Fruit fly (Drosophila melanogaster) whole organism, embryonic: ENCODE data around the gene Chrac-14.

Experiments used
- Antp ChIP-seq: fragments of 200-800 bp; sonication (Bioruptor generic); optimal IDR thresholded peaks from 3 replicates; lab custom pipeline; 2016; ENCODE audit warnings: missing biosample characterization, missing genetic modification characterization
- Awh ChIP-seq: fragments of 200-800 bp; sonication (Bioruptor generic); IDR thresholded peaks from 2 replicates; pipeline ENCODE4, ENCODE4 v1.3.6; 2022; ENCODE audit warnings: missing biosample characterization, missing genetic modification characterization
- CG10543 ChIP-seq: fragments of 200-800 bp; sonication (Bioruptor generic); optimal IDR thresholded peaks from 3 replicates; lab custom pipeline; 2017; ENCODE audit warnings: missing biosample characterization, mild to moderate bottlenecking, missing genetic modification characterization, moderate library complexity
- CG12155 ChIP-seq: fragments of 200-800 bp; sonication (Bioruptor generic); optimal IDR thresholded peaks from 3 replicates; lab custom pipeline; 2016; ENCODE audit warnings: missing biosample characterization, missing genetic modification characterization
- CG12219 ChIP-seq: fragments of 200-800 bp; sonication (Bioruptor generic); optimal IDR thresholded peaks from 3 replicates; lab custom pipeline; 2018; ENCODE audit warnings: missing biosample characterization, mild to moderate bottlenecking, missing genetic modification characterization
- CG12299 ChIP-seq: fragments of 200-800 bp; sonication (Bioruptor generic); optimal IDR thresholded peaks from 2 replicates; lab custom pipeline; 2018; ENCODE audit warnings: missing biosample characterization, mild to moderate bottlenecking, missing genetic modification characterization
- CG16779 ChIP-seq: fragments of 200-800 bp; sonication (Bioruptor generic); IDR thresholded peaks from 2 replicates; pipeline ENCODE4 v1.3.6; 2022; ENCODE audit warnings: missing biosample characterization, missing genetic modification characterization
- CG3163 ChIP-seq: fragments of 200-800 bp; sonication (Bioruptor generic); optimal IDR thresholded peaks from 3 replicates; lab custom pipeline; 2016; ENCODE audit warnings: missing biosample characterization, missing genetic modification characterization
- CG33557 ChIP-seq: fragments of 200-800 bp; sonication (Bioruptor generic); optimal IDR thresholded peaks from 2 replicates; lab custom pipeline; 2019; ENCODE audit warnings: missing biosample characterization, mild to moderate bottlenecking, missing genetic modification characterization, moderate library complexity
- CG34422 ChIP-seq: fragments of 200-800 bp; sonication (Bioruptor generic); IDR thresholded peaks from 3 replicates; pipeline ENCODE4 v1.3.6; 2022; ENCODE audit warnings: missing biosample characterization, missing genetic modification characterization
- CG4282 ChIP-seq: fragments of 200-800 bp; sonication (Bioruptor generic); optimal IDR thresholded peaks from 2 replicates; lab custom pipeline; 2016; ENCODE audit warnings: missing biosample characterization, missing genetic modification characterization
- CG7372 ChIP-seq: fragments of 200-800 bp; sonication (Bioruptor generic); IDR thresholded peaks from 2 replicates; pipeline ENCODE4 v1.3.6; 2022; ENCODE audit warnings: missing biosample characterization, missing genetic modification characterization
- CG7745 ChIP-seq: fragments of 200-800 bp; sonication (Bioruptor generic); optimal IDR thresholded peaks from 2 replicates; lab custom pipeline; 2018; ENCODE audit warnings: missing biosample characterization, mild to moderate bottlenecking, missing genetic modification characterization, moderate library complexity
- CG7786 ChIP-seq: fragments of 200-800 bp; sonication (Bioruptor generic); optimal IDR thresholded peaks from 2 replicates; lab custom pipeline; 2016; ENCODE audit warnings: missing biosample characterization, missing genetic modification characterization
- CG7928 ChIP-seq: fragments of 200-800 bp; sonication (Bioruptor generic); optimal IDR thresholded peaks from 2 replicates; lab custom pipeline; 2017; ENCODE audit warnings: missing biosample characterization, mild to moderate bottlenecking, missing genetic modification characterization
- CG9727 ChIP-seq: fragments of 200-800 bp; sonication (Bioruptor generic); optimal IDR thresholded peaks from 3 replicates; lab custom pipeline; 2017; ENCODE audit warnings: missing biosample characterization, mild to moderate bottlenecking, missing genetic modification characterization
- CG9932 ChIP-seq: fragments of 200-800 bp; sonication (Bioruptor generic); IDR thresholded peaks from 2 replicates; pipeline ENCODE4 v1.3.6; 2022; ENCODE audit warnings: missing biosample characterization, missing genetic modification characterization
- Camta ChIP-seq: fragments of 200-800 bp; sonication (Bioruptor generic); optimal IDR thresholded peaks from 2 replicates; lab custom pipeline; 2016; ENCODE audit warnings: missing biosample characterization, missing genetic modification characterization
- Dbx ChIP-seq: fragments of 200-800 bp; sonication (Bioruptor generic); IDR thresholded peaks from 3 replicates; pipeline ENCODE4 v1.3.6; 2022; ENCODE audit warnings: missing biosample characterization, missing genetic modification characterization
- Dfd ChIP-seq, 2 experiments: fragments of >200 bp; optimal IDR thresholded peaks; 2 replicates each; lab custom pipeline; 2017; ENCODE audit warnings: missing biosample characterization in 2 of 2, missing genetic modification characterization in 2 of 2
- Dip3 ChIP-seq: fragments of 200-800 bp; sonication (Bioruptor generic); optimal IDR thresholded peaks from 3 replicates; lab custom pipeline; 2016; ENCODE audit warnings: missing biosample characterization, missing genetic modification characterization
- Fer3 ChIP-seq: fragments of 200-800 bp; sonication (Bioruptor generic); optimal IDR thresholded peaks from 2 replicates; lab custom pipeline; 2018; ENCODE audit warnings: missing biosample characterization, mild to moderate bottlenecking, missing genetic modification characterization, moderate library complexity
- GATAe ChIP-seq: fragments of 200-800 bp; sonication (Bioruptor generic); conservative IDR thresholded peaks from 2 replicates; pipeline ENCODE4 v1.3.6; 2022; ENCODE audit warnings: missing biosample characterization, missing genetic modification characterization
- HLH3B ChIP-seq: fragments of 200-800 bp; sonication (Bioruptor generic); IDR thresholded peaks from 2 replicates; pipeline ENCODE4 v1.3.6; 2022; ENCODE audit warnings: missing biosample characterization, missing genetic modification characterization
- HLH54F ChIP-seq: fragments of 200-800 bp; sonication (Bioruptor generic); optimal IDR thresholded peaks from 3 replicates; lab custom pipeline; 2016; ENCODE audit warnings: missing biosample characterization, missing genetic modification characterization
- HLHmδ ChIP-seq: fragments of 200-800 bp; sonication (Bioruptor generic); optimal IDR thresholded peaks from 2 replicates; lab custom pipeline; 2018; ENCODE audit warnings: missing biosample characterization, mild to moderate bottlenecking, missing genetic modification characterization, moderate library complexity
- Lim3 ChIP-seq: fragments of 200-800 bp; sonication (Bioruptor generic); IDR thresholded peaks from 2 replicates; pipeline ENCODE4 v1.3.6; 2022; ENCODE audit warnings: missing biosample characterization, missing genetic modification characterization
- Max ChIP-seq: fragments of 200-800 bp; sonication (Bioruptor generic); optimal IDR thresholded peaks from 2 replicates; lab custom pipeline; 2016; ENCODE audit warnings: missing biosample characterization, mild to moderate bottlenecking, missing genetic modification characterization
- PHDP ChIP-seq: fragments of 200-800 bp; sonication (Bioruptor generic); optimal IDR thresholded peaks from 3 replicates; lab custom pipeline; 2018; ENCODE audit warnings: missing biosample characterization, mild to moderate bottlenecking, missing genetic modification characterization, moderate library complexity
- Sox100B ChIP-seq: fragments of 200-800 bp; sonication (Bioruptor generic); optimal IDR thresholded peaks from 3 replicates; lab custom pipeline; 2018; ENCODE audit warnings: missing biosample characterization, mild to moderate bottlenecking, missing genetic modification characterization
- Vsx1 ChIP-seq: fragments of 200-800 bp; sonication (Bioruptor generic); optimal IDR thresholded peaks from 2 replicates; lab custom pipeline; 2017; ENCODE audit warnings: missing biosample characterization, mild to moderate bottlenecking, missing genetic modification characterization, missing genetic modification reagents
- ap ChIP-seq: fragments of 200-800 bp; sonication (Bioruptor generic); IDR thresholded peaks from 2 replicates; pipeline ENCODE4 v1.3.6; 2022; ENCODE audit warnings: missing biosample characterization, missing genetic modification characterization
- cato ChIP-seq: fragments of 200-800 bp; sonication (Bioruptor generic); optimal IDR thresholded peaks from 2 replicates; lab custom pipeline; 2016; ENCODE audit warnings: missing biosample characterization, missing genetic modification characterization, borderline replicate concordance
- chinmo ChIP-seq: fragments of 200-800 bp; sonication (Bioruptor generic); IDR thresholded peaks from 4 replicates; pipeline ENCODE4 v1.3.6; 2022; ENCODE audit warnings: missing biosample characterization, missing genetic modification characterization; ENCODE audit not compliant: partially characterized antibody
- da ChIP-seq: fragments of 200-800 bp; sonication (Bioruptor generic); optimal IDR thresholded peaks from 2 replicates; lab custom pipeline; 2016; ENCODE audit warnings: missing biosample characterization, missing genetic modification characterization
- dm ChIP-seq: fragments of 200-800 bp; sonication (Bioruptor generic); optimal IDR thresholded peaks from 3 replicates; lab custom pipeline; 2016; ENCODE audit warnings: missing biosample characterization, missing genetic modification characterization
- emc ChIP-seq: fragments of 200-800 bp; sonication (Bioruptor generic); optimal IDR thresholded peaks from 2 replicates; lab custom pipeline; 2016; ENCODE audit warnings: missing biosample characterization, missing genetic modification characterization
- fd64A ChIP-seq: fragments of 200-800 bp; sonication (Bioruptor generic); optimal IDR thresholded peaks from 3 replicates; lab custom pipeline; 2018; ENCODE audit warnings: missing biosample characterization, mild to moderate bottlenecking, missing genetic modification characterization
- fu2 ChIP-seq: fragments of 200-800 bp; sonication (Bioruptor generic); optimal IDR thresholded peaks from 2 replicates; lab custom pipeline; 2016; ENCODE audit warnings: missing biosample characterization, missing genetic modification characterization
- ind ChIP-seq: fragments of 200-800 bp; sonication (Bioruptor generic); optimal IDR thresholded peaks from 3 replicates; lab custom pipeline; 2016; ENCODE audit warnings: missing biosample characterization, missing genetic modification characterization
- inv ChIP-seq: fragments of 200-800 bp; sonication (Bioruptor generic); IDR thresholded peaks from 2 replicates; pipeline ENCODE4 v1.3.6; 2022; ENCODE audit warnings: missing biosample characterization, missing genetic modification characterization; ENCODE audit not compliant: partially characterized antibody
- jumu ChIP-seq: fragments of 200-800 bp; sonication (Bioruptor generic); optimal IDR thresholded peaks from 3 replicates; lab custom pipeline; 2016; ENCODE audit warnings: missing biosample characterization, missing genetic modification characterization
- knrl ChIP-seq: fragments of 200-800 bp; sonication (Bioruptor generic); IDR thresholded peaks from 3 replicates; pipeline ENCODE4 v1.3.6; 2022; ENCODE audit warnings: missing biosample characterization, missing genetic modification characterization; ENCODE audit not compliant: partially characterized antibody
- p53 ChIP-seq: fragments of 200-800 bp; sonication (Bioruptor generic); optimal IDR thresholded peaks from 2 replicates; lab custom pipeline; 2016; ENCODE audit warnings: missing biosample characterization, missing genetic modification characterization
- pros ChIP-seq: fragments of 200-800 bp; sonication (Bioruptor generic); optimal IDR thresholded peaks from 3 replicates; lab custom pipeline; 2019; ENCODE audit warnings: missing biosample characterization, mild to moderate bottlenecking, missing genetic modification characterization, moderate library complexity
- shn ChIP-seq: fragments of 200-800 bp; sonication (Bioruptor generic); optimal IDR thresholded peaks from 3 replicates; lab custom pipeline; 2016; ENCODE audit warnings: missing biosample characterization, missing genetic modification characterization
- sna ChIP-seq: fragments of 200-800 bp; sonication (Bioruptor generic); IDR thresholded peaks from 2 replicates; pipeline ENCODE4 v1.3.6; 2022; ENCODE audit warnings: missing biosample characterization, missing genetic modification characterization; ENCODE audit not compliant: partially characterized antibody
- sob ChIP-seq: fragments of 200-800 bp; sonication (Bioruptor generic); IDR thresholded peaks from 2 replicates; pipeline ENCODE4 v1.3.6; 2022; ENCODE audit warnings: missing biosample characterization, missing genetic modification characterization
- sr ChIP-seq: fragments of 200-800 bp; sonication (Bioruptor generic); IDR thresholded peaks from 3 replicates; pipeline ENCODE4 v1.3.6; 2022; ENCODE audit warnings: missing biosample characterization, missing genetic modification characterization
- tgo ChIP-seq: fragments of 200-800 bp; sonication (Bioruptor generic); IDR thresholded peaks from 3 replicates; pipeline ENCODE4 v1.3.6; 2022; ENCODE audit warnings: missing biosample characterization, missing genetic modification characterization
- trem ChIP-seq: fragments of 200-800 bp; optimal IDR thresholded peaks from 3 replicates; lab custom pipeline; 2019; ENCODE audit warnings: missing biosample characterization, mild to moderate bottlenecking, missing genetic modification characterization, moderate library complexity

Gene Chrac-14

dm6 chr2L:8464107-8464582 is 26.9 kb downstream of the Chrac-14 start, which contains the start of gene prg (continued):
- TF ChIP-seq PHDP (tag; lab: Kevin White, UChicago) (peak; percentile 69), ap (GFP tag; lab: Robert Waterston, UW) (peak; percentile 49; the same call in 1 of the 2 replicates), CG10543 (peak; percentile 72), dm (peak; percentile 81), trem (tag; lab: Kevin White, UChicago) (peak; percentile 68), Camta (GFP tag; lab: Kevin White, UChicago) (peak; percentile 62), CG4282 (peak; percentile 92), Sox100B (GFP tag; lab: Kevin White, UChicago) (peak; percentile 75), Dip3 (peak; percentile 39), sr (GFP tag; lab: Robert Waterston, UW) (no peak), CG12219 (GFP tag; lab: Kevin White, UChicago) (no peak), Fer3 (peak; percentile 66), cato (GFP tag; lab: Kevin White, UChicago) (peak; percentile 14), Dfd (GFP tag; optimal IDR thresholded peaks at IDR 0.05; lab: Kevin White, UChicago) (no peak), sob (GFP tag; lab: Robert Waterston, UW) (peak; percentile 62), sna (GFP tag; lab: Robert Waterston, UW) (peak; percentile 96), CG7786 (GFP tag; lab: Kevin White, UChicago) (peak; percentile 38), CG7372 (peak; percentile 28; the same call in 1 of the 2 replicates), HLH3B (peak; percentile 26; the same call in 1 of the 2 replicates), CG7928 (GFP tag; lab: Kevin White, UChicago) (peak; percentile 37), GATAe (0 out of 2 replicates have a peak, but pooled peaks have one; percentile 16), ind (GFP tag; lab: Kevin White, UChicago) (peak; percentile 43), knrl (peak; percentile 90), p53 (GFP tag; lab: Kevin White, UChicago) (no peak), Vsx1 (GFP tag; lab: Kevin White, UChicago) (peak; percentile 31), CG7745 (tag; lab: Kevin White, UChicago) (no peak), Dbx (GFP tag; lab: Robert Waterston, UW) (peak; percentile 81), chinmo (peak; percentile 97), Antp (GFP tag; lab: Kevin White, UChicago) (peak; percentile 56), jumu (peak; percentile 71), pros (no peak), CG12299 (tag; lab: Kevin White, UChicago) (peak; percentile 50), tgo (peak; percentile 67), CG9727 (peak; percentile 70), shn (peak; percentile 31), HLHmδ (no peak), da (GFP tag; lab: Kevin White, UChicago) (no peak), inv (GFP tag; lab: Robert Waterston, UW) (peak; percentile 90), Max (GFP tag; lab: Kevin White, UChicago) (peak; percentile 84), CG16779 (GFP tag; lab: Robert Waterston, UW) (0 out of 2 replicates have a peak, but pooled peaks have one; percentile 58), CG3163 (peak; percentile 13), fu2 (peak; percentile 79), CG9932 (peak; percentile 71), Lim3 (GFP tag; lab: Robert Waterston, UW) (no peak), CG34422 (GFP tag; lab: Robert Waterston, UW) (peak; percentile 29; the same call in 1 of the 3 replicates), CG12155 (peak; percentile 45), fd64A (GFP tag; lab: Kevin White, UChicago) (no peak), Awh (GFP tag; lab: Robert Waterston, UW) (0 out of 2 replicates have a peak, but pooled peaks have one; percentile 21), emc (GFP tag; lab: Kevin White, UChicago) (no peak), CG33557 (GFP tag; lab: Kevin White, UChicago) (no peak), HLH54F (GFP tag; lab: Kevin White, UChicago) (peak; percentile 67)
